Worm (Caenorhabditis elegans): ENCODE measurements around the gene B0244.16.

Gene B0244.16

DNA sequence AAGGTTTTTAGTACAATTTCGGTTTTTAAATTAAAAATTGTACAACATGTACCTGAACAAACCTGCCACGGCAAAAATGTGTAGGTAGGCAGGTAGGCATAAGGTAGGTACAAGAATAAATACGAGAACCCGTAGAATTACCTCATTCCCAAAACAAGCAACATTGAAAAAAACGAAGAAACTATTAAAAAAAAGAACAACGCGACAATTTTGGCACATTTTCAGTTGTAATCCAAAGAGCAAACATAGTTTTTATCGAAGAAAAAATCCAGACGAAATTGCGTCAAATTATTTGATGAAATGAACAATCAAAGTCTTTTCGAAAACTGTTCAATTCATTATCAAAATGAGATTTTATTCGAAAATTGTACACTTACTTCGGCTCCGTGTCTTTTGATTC is at the start of gene B0244.16:
TSS of gene B0244.16 (plus strand) at position 301 of the 400 bp plus-strand sequence.
- TF ChIP-seq him-1 (tag; optimal IDR thresholded peaks at IDR 0.05) (no peak), W03F9.2 (tag; optimal IDR thresholded peaks at IDR 0.05) (no peak)

DNA sequence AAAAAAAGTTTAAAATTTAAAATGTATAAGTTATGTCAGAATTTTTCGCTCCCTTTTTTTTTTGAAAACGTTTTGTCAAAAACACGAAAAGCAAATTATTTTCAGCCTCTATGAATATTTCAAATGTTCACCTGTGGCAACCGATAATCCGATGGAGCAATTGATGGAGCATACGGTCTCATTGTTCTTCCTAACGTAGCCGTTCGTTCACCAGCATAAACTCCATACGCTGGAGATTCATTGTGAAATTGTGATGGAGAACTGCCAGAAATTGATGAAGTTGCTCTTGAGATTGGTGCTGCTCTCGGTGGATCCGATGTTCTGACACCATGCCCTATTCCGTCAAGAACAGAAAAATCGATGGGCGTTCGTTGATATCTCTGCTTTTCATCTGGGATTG is 48.9 kb upstream of the B0244.16 start:
- no peak for TF ChIP-seq dao-5 (tag; optimal IDR thresholded peaks at IDR 0.05)
- TF ChIP-seq W03F9.2 (tag; optimal IDR thresholded peaks at IDR 0.05), result no peak
- TF ChIP-seq him-1 (tag; optimal IDR thresholded peaks at IDR 0.05), result no peak

DNA sequence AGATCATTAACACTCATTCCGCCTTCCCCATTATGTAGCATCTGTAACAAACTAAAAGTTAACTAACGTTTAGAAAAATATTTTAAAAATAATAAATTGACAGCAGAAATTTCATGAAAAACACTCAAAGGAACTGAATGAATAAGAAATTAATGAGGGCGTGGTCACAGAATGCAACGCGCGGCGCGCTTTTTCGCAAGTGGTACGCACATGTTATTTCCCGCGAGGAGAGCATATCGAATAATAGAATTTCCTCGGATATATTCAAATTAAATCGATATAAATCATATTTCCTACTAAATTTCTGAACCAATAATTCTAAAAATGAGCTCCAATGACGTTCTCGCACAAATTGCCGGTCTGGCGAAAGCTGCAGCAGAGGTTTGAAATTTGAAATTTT is 48.1 kb upstream of the B0244.16 start, which contains the start of the genes abi-1 and arle-14:
TSS of gene abi-1 (minus strand) at position 51 of the 400 bp plus-strand sequence.
TSS of gene arle-14 (plus strand) at position 217 of the 400 bp plus-strand sequence.
- no peak for TF ChIP-seq dao-5 (tag; optimal IDR thresholded peaks at IDR 0.05)
- no peak for TF ChIP-seq him-1 (tag; optimal IDR thresholded peaks at IDR 0.05)
- peak; percentile 2 for TF ChIP-seq W03F9.2 (tag; optimal IDR thresholded peaks at IDR 0.05)

DNA sequence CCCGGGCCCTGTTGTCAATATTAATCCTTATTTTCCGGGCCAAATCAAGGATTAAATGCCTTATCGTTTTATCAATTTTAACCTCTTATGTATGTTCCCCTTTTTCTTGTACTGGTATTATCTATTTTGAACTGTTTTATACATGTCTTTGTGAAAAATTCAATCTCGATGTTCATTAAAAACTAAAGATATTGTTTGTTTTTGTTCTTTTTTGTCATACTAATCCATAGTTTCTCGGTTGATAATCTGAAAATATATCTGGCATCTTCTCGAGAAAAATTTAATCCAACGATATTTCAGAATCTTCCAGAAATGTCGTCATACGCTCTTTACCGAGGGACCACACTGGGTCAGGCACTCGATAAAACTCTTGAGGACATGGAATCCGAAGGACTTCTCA is 47.0 kb upstream of the B0244.16 start, which contains the start of gene B0336.13:
TSS of gene B0336.13 (plus strand) at position 301 of the 400 bp plus-strand sequence.
- TF ChIP-seq dao-5 (tag; optimal IDR thresholded peaks at IDR 0.05) (no peak), W03F9.2 (tag; optimal IDR thresholded peaks at IDR 0.05) (no peak), him-1 (tag; optimal IDR thresholded peaks at IDR 0.05) (no peak)

DNA sequence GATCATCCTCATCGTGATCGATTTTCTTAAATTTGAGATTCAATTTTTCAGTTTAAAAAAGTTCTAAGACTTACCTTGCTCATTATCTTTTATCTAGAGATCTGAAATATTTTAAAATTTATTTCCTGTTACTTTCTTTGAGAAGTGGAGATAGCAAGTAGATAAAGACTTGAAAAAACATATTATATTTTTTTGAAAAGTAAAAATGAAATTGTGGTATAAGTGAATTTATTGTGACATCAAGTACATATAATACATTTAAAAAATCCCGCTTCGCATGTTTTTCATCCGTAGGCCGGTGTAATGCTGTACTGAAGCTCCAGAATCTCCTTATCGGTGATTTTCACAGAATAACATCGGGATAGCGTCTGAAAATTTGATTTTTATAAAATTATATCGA is 43.5 kb upstream of the B0244.16 start, which contains the start of gene B0336.7:
TSS of gene B0336.7 (minus strand) at position 101 of the 400 bp plus-strand sequence.
- TF ChIP-seq him-1 (tag; optimal IDR thresholded peaks at IDR 0.05), result no peak
- no peak for TF ChIP-seq dao-5 (tag; optimal IDR thresholded peaks at IDR 0.05)
- no peak for TF ChIP-seq W03F9.2 (tag; optimal IDR thresholded peaks at IDR 0.05)

DNA sequence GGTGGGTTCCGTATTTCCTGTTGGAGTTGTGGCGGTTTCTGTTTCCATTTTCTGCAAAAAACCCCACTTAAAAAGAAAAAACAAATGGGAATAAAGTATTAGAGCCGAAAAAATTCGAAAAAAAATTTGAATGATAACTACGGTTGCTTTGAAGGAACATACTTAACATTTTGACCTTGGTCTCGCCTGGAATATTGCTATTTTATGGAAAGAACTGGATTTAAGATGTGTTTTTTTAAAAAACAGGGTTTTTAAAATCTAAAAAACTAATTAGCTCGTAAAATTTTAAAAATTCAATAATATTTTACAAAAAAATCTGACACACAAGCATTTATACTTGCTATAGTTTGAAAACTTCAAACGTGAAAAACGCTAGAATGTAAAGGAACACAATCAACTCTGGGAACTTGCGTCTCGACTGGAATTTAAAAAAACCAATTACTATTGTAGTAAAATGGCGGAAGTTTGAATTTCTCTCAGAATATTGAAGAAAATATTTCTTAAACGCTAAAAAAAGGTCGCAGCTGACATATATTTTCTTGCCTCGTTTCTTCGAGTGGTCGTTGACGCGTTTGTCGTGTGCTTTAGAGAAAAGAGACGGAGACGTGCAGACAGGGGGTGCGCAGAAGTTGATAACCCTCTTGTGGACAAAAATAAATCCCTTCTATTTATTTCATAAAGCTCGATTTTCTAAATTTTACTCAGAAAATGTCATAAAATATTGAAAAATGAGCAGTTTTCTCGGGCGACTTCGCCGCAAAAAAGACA is 42.6 kb upstream of the B0244.16 start, which contains the start of the genes lgg-3 and rgs-5:
TSS of gene lgg-3 (minus strand) at position 51 of the 768 bp plus-strand sequence.
TSS of gene rgs-5 (plus strand) at position 593 of the 768 bp plus-strand sequence.
- no peak for TF ChIP-seq him-1 (tag; optimal IDR thresholded peaks at IDR 0.05)
- peak; percentile 73 for TF ChIP-seq W03F9.2 (tag; optimal IDR thresholded peaks at IDR 0.05)

DNA sequence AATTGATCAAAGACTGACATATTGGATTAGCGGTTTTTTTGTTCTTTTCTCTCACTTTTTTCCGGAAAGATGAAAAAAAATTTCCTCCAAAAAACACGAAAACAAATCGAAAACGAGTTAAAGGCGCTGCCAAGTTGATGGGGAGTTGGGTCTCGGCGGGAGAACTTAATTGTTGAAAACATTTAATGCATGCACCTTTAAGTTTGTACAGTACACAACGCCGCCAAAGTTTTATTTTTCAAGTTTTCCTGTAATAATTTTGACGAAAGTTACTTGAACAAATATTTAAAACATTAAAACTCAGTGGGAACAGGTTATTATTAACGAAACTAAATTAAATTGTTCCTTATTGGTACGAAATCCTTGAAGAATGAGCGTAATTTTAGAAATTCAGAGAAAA is 39.3 kb upstream of the B0244.16 start:
- TF ChIP-seq him-1 (tag; optimal IDR thresholded peaks at IDR 0.05) (no peak), W03F9.2 (tag; optimal IDR thresholded peaks at IDR 0.05) (no peak), dao-5 (tag; optimal IDR thresholded peaks at IDR 0.05) (no peak)

DNA sequence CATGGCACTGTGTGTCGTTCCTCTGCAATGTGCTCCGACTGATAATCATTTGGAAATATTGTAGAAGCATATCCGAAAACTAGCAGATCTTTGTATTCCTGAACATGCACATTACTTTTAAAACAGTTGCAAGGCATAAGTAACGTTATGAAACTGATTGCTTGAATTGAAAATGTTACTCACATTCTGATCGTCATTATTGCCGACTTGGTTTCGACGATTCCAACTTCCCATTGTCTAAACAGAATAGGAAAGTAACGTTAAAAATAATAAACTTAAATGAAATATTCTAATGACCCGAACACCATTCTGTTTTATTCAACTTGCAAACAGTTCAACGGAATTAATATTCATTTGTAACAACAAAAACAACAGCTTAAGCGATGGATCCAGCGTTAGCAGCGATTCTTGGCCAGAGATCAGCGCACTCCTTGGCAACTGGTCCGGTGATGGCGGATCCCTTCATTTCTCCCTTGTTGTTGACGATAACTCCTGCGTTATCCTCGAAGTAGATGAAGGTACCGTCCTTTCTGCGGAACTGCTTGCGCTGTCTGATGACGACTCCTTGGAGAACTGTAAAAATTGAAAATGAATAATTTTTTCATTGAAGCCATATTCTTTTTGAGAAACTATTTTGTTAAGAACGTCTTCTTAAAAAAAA is 35.4 kb upstream of the B0244.16 start, which contains the start of gene swp-1:
TSS of gene swp-1 (minus strand) at position 298 of the 661 bp plus-strand sequence.
- TF ChIP-seq dao-5 (tag; optimal IDR thresholded peaks at IDR 0.05) (no peak), him-1 (tag; optimal IDR thresholded peaks at IDR 0.05) (no peak), W03F9.2 (tag; optimal IDR thresholded peaks at IDR 0.05) (no peak)

DNA sequence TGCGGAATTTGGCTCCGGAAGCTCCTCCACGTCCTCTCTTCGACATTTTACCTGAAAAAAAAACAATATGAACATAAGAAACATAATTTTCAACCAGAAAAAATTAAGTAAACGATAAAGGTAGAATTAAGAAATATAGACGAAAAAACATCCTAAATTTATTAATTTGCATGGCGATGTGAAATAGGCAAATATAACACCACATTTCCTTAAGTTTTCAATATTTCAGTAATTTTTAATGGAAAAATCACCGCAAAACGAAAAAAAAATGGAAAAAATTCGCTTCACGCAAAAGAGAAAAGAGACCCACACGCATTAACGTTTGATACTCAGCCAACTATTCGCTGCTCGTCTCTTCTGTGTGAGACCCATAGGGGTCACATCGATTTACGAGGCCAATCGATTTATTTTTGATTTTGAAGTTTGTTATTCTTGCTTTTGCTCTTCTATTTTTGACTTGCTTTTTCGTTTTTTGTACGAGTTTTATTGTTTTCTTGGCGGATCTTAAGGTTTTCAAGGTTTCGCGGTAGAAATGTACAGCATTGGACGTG is 34.6 kb upstream of the B0244.16 start, which contains the start of gene rpl-23:
TSS of gene rpl-23 (minus strand) at position 51 of the 551 bp plus-strand sequence.
- peak; percentile 52 for TF ChIP-seq him-1 (tag; optimal IDR thresholded peaks at IDR 0.05)
- peak; percentile 94 for TF ChIP-seq W03F9.2 (tag; optimal IDR thresholded peaks at IDR 0.05)
- TF ChIP-seq dao-5 (tag; optimal IDR thresholded peaks at IDR 0.05), result no peak

DNA sequence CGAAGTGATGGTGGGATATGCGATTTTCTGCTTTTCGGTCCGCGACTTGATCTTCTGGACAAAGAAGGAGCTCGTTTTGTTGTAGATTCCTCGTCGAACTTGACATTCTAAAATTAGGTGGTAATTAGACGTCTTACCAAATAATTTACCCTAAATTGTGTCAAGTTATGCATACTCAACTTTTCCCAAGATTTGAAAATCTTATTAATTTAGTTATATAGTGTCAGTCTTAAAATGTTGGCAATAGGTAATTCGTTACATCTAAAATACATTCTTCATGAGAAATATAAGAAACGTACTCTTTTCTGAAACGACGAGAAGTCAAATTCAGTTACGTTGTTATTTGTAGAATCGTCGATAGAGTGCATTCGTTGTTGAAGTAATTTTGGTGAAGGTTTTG is 33.2 kb upstream of the B0244.16 start:
- TF ChIP-seq W03F9.2 (tag; optimal IDR thresholded peaks at IDR 0.05), result no peak
- no peak for TF ChIP-seq dao-5 (tag; optimal IDR thresholded peaks at IDR 0.05)
- TF ChIP-seq him-1 (tag; optimal IDR thresholded peaks at IDR 0.05), result no peak

DNA sequence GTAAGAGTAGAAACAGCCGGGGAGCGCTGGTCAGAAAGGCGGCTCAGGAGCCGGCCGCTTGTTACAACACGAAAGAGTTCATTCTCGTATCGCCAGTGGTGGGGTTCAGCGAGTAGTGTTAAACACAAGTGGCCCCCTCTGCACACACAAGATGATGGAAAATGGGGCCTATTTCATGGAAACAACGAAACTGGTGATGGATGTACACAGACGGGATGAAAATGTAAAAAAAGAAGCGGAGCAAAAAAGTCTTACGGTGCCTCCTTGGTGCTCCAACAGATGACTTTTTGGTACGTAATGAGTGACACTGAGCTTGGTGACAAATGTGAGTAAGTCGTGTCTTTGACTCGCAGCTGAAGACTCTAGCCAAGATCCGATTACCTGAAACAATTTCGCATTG is 32.7 kb upstream of the B0244.16 start:
- no peak for TF ChIP-seq him-1 (tag; optimal IDR thresholded peaks at IDR 0.05)
- TF ChIP-seq dao-5 (tag; optimal IDR thresholded peaks at IDR 0.05), result no peak
- no peak for TF ChIP-seq W03F9.2 (tag; optimal IDR thresholded peaks at IDR 0.05)

DNA sequence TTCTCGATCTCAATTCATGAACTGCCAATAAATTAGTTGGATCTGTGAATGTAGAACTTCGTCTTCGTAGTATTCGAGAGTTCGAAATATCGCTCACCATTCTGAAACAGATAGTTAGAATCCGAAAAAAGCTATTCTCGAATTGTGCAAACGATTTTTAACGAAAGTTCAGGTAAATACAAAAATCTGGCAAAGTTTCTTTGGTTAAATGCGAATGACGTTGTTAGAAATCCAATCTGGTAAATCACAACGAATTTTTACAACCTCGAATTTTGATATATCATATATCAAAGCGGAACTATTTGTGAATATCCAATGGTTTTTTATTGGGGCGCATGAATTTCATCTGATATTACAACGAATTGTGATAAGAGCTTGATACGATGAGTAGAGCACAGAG is 31.5 kb upstream of the B0244.16 start, which contains the start of gene hpo-28:
TSS of gene hpo-28 (minus strand) at position 101 of the 400 bp plus-strand sequence.
- TF ChIP-seq dao-5 (tag; optimal IDR thresholded peaks at IDR 0.05) (no peak), W03F9.2 (tag; optimal IDR thresholded peaks at IDR 0.05) (no peak), him-1 (tag; optimal IDR thresholded peaks at IDR 0.05) (no peak)

DNA sequence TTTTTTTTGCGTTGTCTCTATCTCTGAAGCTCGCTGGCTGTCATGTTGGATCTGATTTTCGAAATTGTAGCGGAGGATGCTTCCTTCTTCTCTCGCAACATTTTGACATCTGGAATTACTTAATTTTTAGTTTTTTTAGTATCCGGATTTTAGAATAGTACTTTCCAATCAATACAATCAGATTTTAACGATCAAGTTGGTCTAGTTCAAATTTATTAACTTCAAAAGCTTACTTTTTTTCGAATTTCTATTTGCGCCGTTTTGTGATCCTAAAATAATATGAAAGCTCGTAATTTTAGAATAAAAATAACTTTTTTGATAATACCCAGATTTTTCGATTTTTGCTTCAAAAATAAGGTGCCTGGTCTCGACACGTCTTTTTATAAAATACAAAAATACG is 30.7 kb upstream of the B0244.16 start, which contains the start of gene B0336.12:
TSS of gene B0336.12 (minus strand) at position 101 of the 400 bp plus-strand sequence.
- TF ChIP-seq him-1 (tag; optimal IDR thresholded peaks at IDR 0.05) (no peak), W03F9.2 (tag; optimal IDR thresholded peaks at IDR 0.05) (no peak), dao-5 (tag; optimal IDR thresholded peaks at IDR 0.05) (no peak)

Measured in whole organism, L4/young adult.